Fruit fly (Drosophila melanogaster) whole organism, prepupa: Measurements from ENCODE around the gene MESR6.

Source experiments
- Blimp-1 ChIP-seq: fragments of 200-800 bp; sonication (Bioruptor generic); optimal IDR thresholded peaks from 3 replicates; lab custom pipeline; 2017; ENCODE audit warnings: missing biosample characterization, missing genetic modification characterization, mild to moderate bottlenecking, moderate library complexity, missing genetic modification reagents
- CG11294 ChIP-seq: fragments of 200-800 bp; sonication (Bioruptor generic); IDR thresholded peaks from 2 replicates; pipeline ENCODE4 v1.3.6; 2022; ENCODE audit warnings: missing biosample characterization, missing genetic modification characterization
- CG11762 ChIP-seq: fragments of 200-800 bp; sonication (Bioruptor generic); optimal IDR thresholded peaks from 3 replicates; lab custom pipeline; 2016; ENCODE audit warnings: missing biosample characterization, missing genetic modification characterization; ENCODE audit not compliant: insufficient read depth
- CG15336 ChIP-seq: fragments of 200-800 bp; sonication (Bioruptor generic); IDR thresholded peaks from 2 replicates; pipeline ENCODE4 v1.3.6; 2022; ENCODE audit warnings: missing biosample characterization, missing genetic modification characterization
- CG1621 ChIP-seq: fragments of 200-800 bp; sonication (Bioruptor generic); optimal IDR thresholded peaks from 3 replicates; lab custom pipeline; 2018; ENCODE audit warnings: missing biosample characterization, mild to moderate bottlenecking, missing genetic modification characterization
- CG31627 ChIP-seq: fragments of 200-800 bp; sonication (Bioruptor generic); optimal IDR thresholded peaks from 3 replicates; lab custom pipeline; 2016; ENCODE audit warnings: missing biosample characterization, missing genetic modification characterization
- CG32006 ChIP-seq: fragments of 200-800 bp; sonication (Bioruptor generic); optimal IDR thresholded peaks from 3 replicates; lab custom pipeline; 2017; ENCODE audit warnings: missing biosample characterization, mild to moderate bottlenecking, missing genetic modification characterization
- CG6163 ChIP-seq: fragments of 200-800 bp; sonication (Bioruptor generic); IDR thresholded peaks from 3 replicates; pipeline ENCODE4 v1.3.6; 2022; ENCODE audit warnings: missing biosample characterization, missing genetic modification characterization
- CG6276 ChIP-seq: fragments of 200-800 bp; sonication (Bioruptor generic); optimal IDR thresholded peaks from 2 replicates; lab custom pipeline; 2017; ENCODE audit warnings: missing biosample characterization, mild to moderate bottlenecking, missing genetic modification characterization
- CG6792 ChIP-seq: fragments of 200-800 bp; sonication (Bioruptor generic); optimal IDR thresholded peaks from 3 replicates; lab custom pipeline; 2016; ENCODE audit warnings: missing biosample characterization, missing genetic modification characterization
- CG6808 ChIP-seq: fragments of 200-800 bp; sonication (Bioruptor generic); optimal IDR thresholded peaks from 3 replicates; lab custom pipeline; 2017; ENCODE audit warnings: missing biosample characterization, missing genetic modification characterization, mild to moderate bottlenecking, moderate library complexity, missing genetic modification reagents
- CG7368 ChIP-seq: fragments of 200-800 bp; sonication (Bioruptor generic); optimal IDR thresholded peaks from 3 replicates; lab custom pipeline; 2016; ENCODE audit warnings: missing biosample characterization, missing genetic modification characterization
- CG8119 ChIP-seq: fragments of 200-800 bp; sonication (Bioruptor generic); IDR thresholded peaks from 3 replicates; pipeline ENCODE4 v1.3.6; 2022; ENCODE audit warnings: missing biosample characterization, missing genetic modification characterization
- CG8632 ChIP-seq: fragments of 200-800 bp; sonication (Bioruptor generic); optimal IDR thresholded peaks from 3 replicates; lab custom pipeline; 2016; ENCODE audit warnings: missing biosample characterization, missing genetic modification characterization
- CG9139 ChIP-seq: fragments of 200-800 bp; sonication (Bioruptor generic); optimal IDR thresholded peaks from 3 replicates; lab custom pipeline; 2017; ENCODE audit warnings: missing biosample characterization, mild to moderate bottlenecking, missing genetic modification characterization
- Eip75B ChIP-seq: fragments of 200-800 bp; sonication (Bioruptor generic); optimal IDR thresholded peaks from 3 replicates; lab custom pipeline; 2016; ENCODE audit warnings: missing biosample characterization, missing genetic modification characterization
- Eip78C ChIP-seq: fragments of 200-800 bp; sonication (Bioruptor generic); peaks from one replicate; lab custom pipeline; 2016; ENCODE audit warnings: missing biosample characterization, missing genetic modification characterization
- Eip93F ChIP-seq: fragments of 200-800 bp; sonication (Bioruptor generic); optimal IDR thresholded peaks from 2 replicates; lab custom pipeline; 2016; ENCODE audit warnings: missing biosample characterization, mild to moderate bottlenecking, missing genetic modification characterization
- Ets21C ChIP-seq: fragments of 200-800 bp; sonication (Bioruptor generic); optimal IDR thresholded peaks from 3 replicates; lab custom pipeline; 2016; ENCODE audit warnings: missing biosample characterization, missing genetic modification characterization
- Gug ChIP-seq: fragments of 200-800 bp; sonication (Bioruptor generic); IDR thresholded peaks from 2 replicates; pipeline ENCODE4 v1.3.6; 2022; ENCODE audit warnings: missing biosample characterization, missing genetic modification characterization
- Hr38 ChIP-seq: sonication (Bioruptor generic); optimal IDR thresholded peaks from 2 replicates; lab custom pipeline; 2016; ENCODE audit warnings: missing biosample characterization, missing genetic modification characterization
- Lpt ChIP-seq: fragments of 200-800 bp; sonication (Bioruptor generic); optimal IDR thresholded peaks from 3 replicates; lab custom pipeline; 2016; ENCODE audit warnings: missing biosample characterization, missing genetic modification characterization
- OdsH ChIP-seq: fragments of 200-800 bp; sonication (Bioruptor generic); optimal IDR thresholded peaks from 3 replicates; lab custom pipeline; 2016; ENCODE audit warnings: missing biosample characterization, missing genetic modification characterization
- Sox15 ChIP-seq: fragments of 200-800 bp; sonication (Bioruptor generic); optimal IDR thresholded peaks from 3 replicates; lab custom pipeline; 2016; ENCODE audit warnings: missing biosample characterization, missing genetic modification characterization
- achi ChIP-seq: fragments of 200-800 bp; sonication (Bioruptor generic); optimal IDR thresholded peaks from 3 replicates; lab custom pipeline; 2016; ENCODE audit warnings: missing biosample characterization, missing genetic modification characterization
- acj6 ChIP-seq: fragments of 200-800 bp; sonication (Bioruptor generic); optimal IDR thresholded peaks from 3 replicates; lab custom pipeline; 2016; ENCODE audit warnings: missing biosample characterization, missing genetic modification characterization
- dac ChIP-seq: fragments of 200-800 bp; sonication (Bioruptor generic); optimal IDR thresholded peaks from 2 replicates; lab custom pipeline; 2017; ENCODE audit warnings: missing biosample characterization, mild to moderate bottlenecking, missing genetic modification characterization
- dsx ChIP-seq: fragments of 200-800 bp; optimal IDR thresholded peaks from 3 replicates; lab custom pipeline; 2019; ENCODE audit warnings: missing biosample characterization, mild to moderate bottlenecking, missing genetic modification characterization, moderate library complexity; ENCODE audit not compliant: poor library complexity, severe bottlenecking
- eg ChIP-seq: fragments of 200-800 bp; sonication (Bioruptor generic); IDR thresholded peaks from 3 replicates; pipeline ENCODE4 v1.3.6; 2022; ENCODE audit warnings: missing biosample characterization, missing genetic modification characterization
- esn ChIP-seq: fragments of 200-800 bp; sonication (Bioruptor generic); optimal IDR thresholded peaks from 2 replicates; lab custom pipeline; 2016; ENCODE audit warnings: missing biosample characterization, mild to moderate bottlenecking, missing genetic modification characterization, moderate library complexity
- fkh ChIP-seq: fragments of 200-800 bp; sonication (Bioruptor generic); optimal IDR thresholded peaks from 3 replicates; lab custom pipeline; 2017; ENCODE audit warnings: missing biosample characterization, mild to moderate bottlenecking, missing genetic modification characterization, moderate library complexity
- net ChIP-seq: fragments of 200-800 bp; sonication (Bioruptor generic); optimal IDR thresholded peaks from 3 replicates; lab custom pipeline; 2016; ENCODE audit warnings: missing biosample characterization, missing genetic modification characterization
- pdm3 ChIP-seq: fragments of 200-800 bp; sonication (Bioruptor generic); optimal IDR thresholded peaks from 3 replicates; lab custom pipeline; 2016; ENCODE audit warnings: missing biosample characterization, missing genetic modification characterization
- salr ChIP-seq, 2 experiments: fragments of 200-800 bp; sonication (Bioruptor generic); optimal IDR thresholded peaks; 3 replicates each; lab custom pipeline; 2016 to 2018; ENCODE audit warnings: missing biosample characterization in 2 of 2, missing genetic modification characterization in 2 of 2, mild to moderate bottlenecking in 1 of 2
- ss ChIP-seq, 2 experiments: fragments of 200-800 bp; sonication (Bioruptor generic); optimal IDR thresholded peaks; 2 replicates in 1 of 2; 3 replicates in 1 of 2; lab custom pipeline; 2017 to 2018; ENCODE audit warnings: mild to moderate bottlenecking in 2 of 2, missing biosample characterization in 2 of 2, missing genetic modification characterization in 2 of 2, moderate library complexity in 1 of 2
- svp ChIP-seq: fragments of 200-800 bp; sonication (Bioruptor generic); peaks from one replicate; lab custom pipeline; 2016; ENCODE audit warnings: missing biosample characterization, missing genetic modification characterization
- topi ChIP-seq: fragments of 200-800 bp; sonication (Bioruptor generic); optimal IDR thresholded peaks from 3 replicates; lab custom pipeline; 2016; ENCODE audit warnings: missing biosample characterization, missing genetic modification characterization
- vri ChIP-seq: fragments of 200-800 bp; sonication (Bioruptor generic); optimal IDR thresholded peaks from 3 replicates; lab custom pipeline; 2016; ENCODE audit warnings: missing biosample characterization, mild to moderate bottlenecking, missing genetic modification characterization

MESR6 gene

dm6 chr3L:19080926-19081700 is 11.4 kb upstream of the MESR6 start (continued):
- TF ChIP-seq CG32006 (GFP tag; lab: Kevin White, UChicago) (peak; percentile 38), CG6808 (GFP tag; lab: Kevin White, UChicago) (no peak), CG15336 (GFP tag; lab: Robert Waterston, UW) (no peak), CG31627 (GFP tag; lab: Kevin White, UChicago) (no peak), fkh (GFP tag; lab: Kevin White, UChicago) (no peak)

- TF ChIP-seq salr (GFP tag; optimal IDR thresholded peaks at IDR 0.05; lab: Kevin White, UChicago) (no peak), CG6792 (no peak), topi (no peak), Eip93F (GFP tag; lab: Kevin White, UChicago) (no peak), pdm3 (GFP tag; lab: Kevin White, UChicago) (no peak), CG8119 (GFP tag; lab: Robert Waterston, UW) (no peak), ss (GFP tag; optimal IDR thresholded peaks at IDR 0.05; lab: Kevin White, UChicago) (no peak), Blimp-1 (GFP tag; lab: Kevin White, UChicago) (no peak), Eip75B (GFP tag; lab: Kevin White, UChicago) (no peak), CG11762 (GFP tag; lab: Kevin White, UChicago) (no peak), CG31627 (GFP tag; lab: Kevin White, UChicago) (no peak), CG9139 (GFP tag; lab: Kevin White, UChicago) (no peak), acj6 (no peak), Eip78C (no peak)
Observed at dm6 chr3L:19083126-19083525, 9.3 kb upstream of the MESR6 start.

- TF ChIP-seq CG11762 (GFP tag; lab: Kevin White, UChicago) (no peak), CG6276 (GFP tag; lab: Kevin White, UChicago) (peak; percentile 25), eg (GFP tag; lab: Robert Waterston, UW) (0 out of 3 replicates have a peak, but pooled peaks have one; percentile 11), CG6808 (GFP tag; lab: Kevin White, UChicago) (peak; percentile 52), fkh (GFP tag; lab: Kevin White, UChicago) (peak; percentile 65), dsx (GFP tag; lab: Kevin White, UChicago) (peak; percentile 68)
Observed at dm6 chr3L:19085688-19086363, 6.6 kb upstream of the MESR6 start.

dm6 chr3L:19086364-19087200 is 5.9 kb upstream of the MESR6 start, which contains the start of gene Mkp3:
TSS of gene Mkp3 (minus strand) at chr3L:19086426.
- TF ChIP-seq CG32006 (GFP tag; lab: Kevin White, UChicago) (peak; percentile 93), esn (GFP tag; lab: Kevin White, UChicago) (peak; percentile 79), OdsH (peak; percentile 88), net (GFP tag; lab: Kevin White, UChicago) (peak; percentile 85), CG7368 (peak; percentile 64), salr (GFP tag; optimal IDR thresholded peaks at IDR 0.05; lab: Kevin White, UChicago) (peak; percentile 66 to 82), CG8632 (GFP tag; lab: Kevin White, UChicago) (peak; percentile 85), pdm3 (GFP tag; lab: Kevin White, UChicago) (peak; percentile 75), Ets21C (GFP tag; lab: Kevin White, UChicago) (peak; percentile 14), topi (peak; percentile 58), Gug (GFP tag; lab: Robert Waterston, UW) (peak; percentile 91), CG11294 (GFP tag; lab: Robert Waterston, UW) (peak; percentile 87), CG31627 (GFP tag; lab: Kevin White, UChicago) (peak; percentile 10), eg (GFP tag; lab: Robert Waterston, UW) (peak; percentile 95), achi (GFP tag; lab: Kevin White, UChicago) (peak; percentile 92), dac (GFP tag; lab: Kevin White, UChicago) (peak; percentile 71), acj6 (peak; percentile 87), CG15336 (GFP tag; lab: Robert Waterston, UW) (peak; percentile 98), svp (GFP tag; lab: Kevin White, UChicago) (peak; percentile 83), Lpt (GFP tag; lab: Kevin White, UChicago) (peak; percentile 86), Eip93F (GFP tag; lab: Kevin White, UChicago) (peak; percentile 81), CG6163 (GFP tag; lab: Robert Waterston, UW) (peak; percentile 93), CG8119 (GFP tag; lab: Robert Waterston, UW) (peak; percentile 97), CG6808 (GFP tag; lab: Kevin White, UChicago) (peak; percentile 87), CG1621 (tag; lab: Kevin White, UChicago) (peak; percentile 75), Sox15 (GFP tag; lab: Kevin White, UChicago) (peak; percentile 61), vri (peak; percentile 73), CG11762 (GFP tag; lab: Kevin White, UChicago) (peak; percentile 81), Hr38 (GFP tag; lab: Kevin White, UChicago) (no peak)
